Fruit fly (Drosophila melanogaster) whole organism: ENCODE measurements around the gene alt.

Experiments
- CG8478 ChIP-seq: fragments of >200 bp; optimal IDR thresholded peaks from 2 replicates; lab custom pipeline; 2018; ENCODE audit warnings: inconsistent platforms
- EcR ChIP-seq, 2 experiments: fragments of >200 bp; optimal IDR thresholded peaks; 2 replicates each; lab custom pipeline; 2017; ENCODE audit warnings: missing biosample characterization in 2 of 2, missing genetic modification characterization in 2 of 2, missing genetic modification reagents in 2 of 2
- pan ChIP-seq: fragments of >200 bp; optimal IDR thresholded peaks from 2 replicates; lab custom pipeline; 2017
- psq ChIP-seq: fragments of >200 bp; optimal IDR thresholded peaks from 2 replicates; lab custom pipeline; 2017

DNA sequence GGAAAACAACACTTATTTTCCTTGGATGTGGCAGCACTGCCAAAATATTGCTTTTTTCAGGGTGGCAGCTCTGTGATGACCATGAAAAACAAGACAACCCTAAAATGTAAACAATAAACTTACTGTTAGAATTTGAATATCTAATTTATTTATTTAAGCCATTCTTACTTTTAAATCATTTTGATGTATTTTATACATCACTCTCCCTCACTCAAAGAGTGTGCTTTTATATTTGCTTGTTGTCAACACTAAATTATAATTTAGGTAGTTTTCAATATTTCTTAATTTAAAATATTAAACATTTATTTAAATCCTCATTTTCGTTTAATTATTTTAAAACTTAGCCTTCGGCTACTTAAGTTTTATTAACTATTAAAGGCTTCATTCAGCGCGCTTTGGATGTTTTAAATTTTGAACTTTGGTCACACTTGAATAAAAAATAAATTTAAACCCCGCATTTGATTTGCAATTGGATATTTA, 11.4 kb downstream of the alt start, which contains the start of the genes CG7523 and Mps1:
- TF ChIP-seq pan (lab: Kevin White, UChicago) (no peak), psq (lab: Kevin White, UChicago) (no peak), EcR (GFP tag; optimal IDR thresholded peaks at IDR 0.05; lab: Kevin White, UChicago) (no peak), CG8478 (lab: Kevin White, UChicago) (no peak)
